Worm (Caenorhabditis elegans): ENCODE results near the gene C02B4.3.

Gene C02B4.3

ce11 chrX:12663537-12663936, 3.9 kb upstream of the C02B4.3 start, which contains the start of gene nlp-76:
Gene nlp-76 (minus strand): TSS chrX:12663903.
- TF ChIP-seq pha-4 (tag; optimal IDR thresholded peaks at IDR 0.05): no peak
- no peak for TF ChIP-seq drap-1 (GFP tag; optimal IDR thresholded peaks at IDR 0.05)
- peak; percentile 53 for TF ChIP-seq ces-1 (GFP tag; optimal IDR thresholded peaks at IDR 0.05)
- no peak for TF ChIP-seq M03D4.4 (tag; optimal IDR thresholded peaks at IDR 0.05)
- no peak for TF ChIP-seq nhr-237 (tag; optimal IDR thresholded peaks at IDR 0.05)

DNA sequence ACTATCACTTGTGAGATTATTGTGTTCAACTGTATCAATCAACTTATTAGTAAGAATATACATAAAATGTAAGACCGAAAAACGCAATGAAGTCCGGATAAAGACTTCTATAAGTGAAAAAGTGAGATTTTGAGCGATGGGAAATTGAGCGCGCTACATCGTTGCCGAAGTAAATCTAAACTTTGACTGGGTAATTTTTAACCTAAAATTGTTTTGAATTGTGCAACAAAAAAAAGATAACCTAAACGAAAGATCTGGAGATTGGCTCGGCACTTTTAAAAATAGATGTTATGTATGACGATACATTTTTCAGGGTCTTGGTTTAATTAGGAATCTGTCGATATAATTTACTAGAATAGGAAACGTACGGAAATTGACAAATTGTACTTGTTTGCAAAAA, 3.5 kb upstream of the C02B4.3 start:
- no peak for TF ChIP-seq tbx-8 (GFP tag; optimal IDR thresholded peaks at IDR 0.05)

DNA sequence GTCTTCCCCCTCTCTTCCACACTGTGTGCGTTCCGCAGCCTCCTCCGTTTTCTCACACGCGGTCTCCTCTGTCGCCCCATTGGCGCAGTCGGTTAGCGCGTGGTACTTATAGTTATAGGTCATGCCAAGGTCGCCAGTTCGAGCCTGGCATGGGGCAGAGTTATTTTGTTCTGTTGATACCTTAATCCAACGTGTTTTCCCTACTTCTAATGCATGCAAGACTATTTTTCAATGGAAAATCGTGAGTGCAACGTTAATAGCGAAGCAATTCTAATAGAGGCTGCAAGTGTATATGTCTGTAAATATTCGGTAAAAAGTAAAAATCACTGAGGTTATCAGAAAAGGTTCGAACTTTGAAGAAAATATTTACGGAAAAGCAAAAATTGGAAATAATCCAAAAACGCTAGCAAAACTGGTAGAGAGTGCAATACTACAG, 1.5 kb upstream of the C02B4.3 start:
- peak; percentile 90 for TF ChIP-seq ceh-83 (GFP tag; optimal IDR thresholded peaks at IDR 0.05)
- TF ChIP-seq nhr-2 (tag; optimal IDR thresholded peaks at IDR 0.05): no peak
- TF ChIP-seq M03D4.4 (tag; optimal IDR thresholded peaks at IDR 0.05): peak; percentile 88
- TF ChIP-seq pha-4 (tag; optimal IDR thresholded peaks at IDR 0.05): peak; percentile 53
- TF ChIP-seq unc-39 (tag; optimal IDR thresholded peaks at IDR 0.05): no peak
- peak; percentile 92 for TF ChIP-seq sptf-1 (tag; optimal IDR thresholded peaks at IDR 0.05)
- no peak for TF ChIP-seq nhr-12 (tag; optimal IDR thresholded peaks at IDR 0.05)
- no peak for TF ChIP-seq mab-5 (tag; optimal IDR thresholded peaks at IDR 0.05)
- no peak for TF ChIP-seq snpc-4 (tag; optimal IDR thresholded peaks at IDR 0.05)
- TF ChIP-seq hlh-1 (tag; optimal IDR thresholded peaks at IDR 0.05): no peak
- TF ChIP-seq lin-13 (tag; optimal IDR thresholded peaks at IDR 0.05): peak; percentile 18
- no peak for TF ChIP-seq nhr-237 (tag; optimal IDR thresholded peaks at IDR 0.05)
- peak; percentile 77 for TF ChIP-seq tbx-8 (GFP tag; optimal IDR thresholded peaks at IDR 0.05)
- peak; percentile 82 for TF ChIP-seq sem-2 (GFP tag; optimal IDR thresholded peaks at IDR 0.05)
- no peak for TF ChIP-seq lsy-2 (tag; optimal IDR thresholded peaks at IDR 0.05)
- no peak for TF ChIP-seq zip-8 (tag; optimal IDR thresholded peaks at IDR 0.05)
- no peak for TF ChIP-seq blmp-1 (tag; optimal IDR thresholded peaks at IDR 0.05)
- TF ChIP-seq unc-62 (GFP tag; optimal IDR thresholded peaks at IDR 0.05): no peak
- TF ChIP-seq cnd-1 (tag; optimal IDR thresholded peaks at IDR 0.05): peak; percentile 89
- peak; percentile 81 for TF ChIP-seq ceh-43 (GFP tag; optimal IDR thresholded peaks at IDR 0.05)
- TF ChIP-seq unc-120 (tag; optimal IDR thresholded peaks at IDR 0.05; ENCODE audit: poor library complexity, severe bottlenecking): peak; percentile 83
- TF ChIP-seq mep-1 (tag; optimal IDR thresholded peaks at IDR 0.05): peak; percentile 34
- peak; percentile 62 for TF ChIP-seq lin-32 (GFP tag; optimal IDR thresholded peaks at IDR 0.05)
- TF ChIP-seq elt-3 (tag; optimal IDR thresholded peaks at IDR 0.05): no peak
- peak; percentile 18 for TF ChIP-seq nhr-28 (tag; optimal IDR thresholded peaks at IDR 0.05)
- no peak for TF ChIP-seq ztf-11 (tag; optimal IDR thresholded peaks at IDR 0.05)
- no peak for TF ChIP-seq nhr-76 (tag; optimal IDR thresholded peaks at IDR 0.05)
- peak; percentile 74 for TF ChIP-seq flh-1 (GFP tag; optimal IDR thresholded peaks at IDR 0.05)
- peak; percentile 92 for TF ChIP-seq mls-2 (tag; optimal IDR thresholded peaks at IDR 0.05)
- no peak for TF ChIP-seq ceh-39 (tag; optimal IDR thresholded peaks at IDR 0.05)
- TF ChIP-seq bed-3 (GFP tag; optimal IDR thresholded peaks at IDR 0.05): peak; percentile 76
- TF ChIP-seq elt-1 (tag; optimal IDR thresholded peaks at IDR 0.05; ENCODE audit: borderline replicate concordance, insufficient read depth): no peak
- TF ChIP-seq drap-1 (GFP tag; optimal IDR thresholded peaks at IDR 0.05): peak; percentile 91
- TF ChIP-seq ces-1 (GFP tag; optimal IDR thresholded peaks at IDR 0.05): peak; percentile 2
- peak; percentile 83 for TF ChIP-seq ham-2 (GFP tag; optimal IDR thresholded peaks at IDR 0.05)

ce11 chrX:12656420-12657033, 3.1 kb downstream of the C02B4.3 start:
- TF ChIP-seq ham-2 (GFP tag; optimal IDR thresholded peaks at IDR 0.05) (peak; percentile 26), ztf-11 (tag; optimal IDR thresholded peaks at IDR 0.05) (no peak), mab-5 (tag; optimal IDR thresholded peaks at IDR 0.05) (no peak), blmp-1 (tag; optimal IDR thresholded peaks at IDR 0.05) (peak; percentile 79), cnd-1 (tag; optimal IDR thresholded peaks at IDR 0.05) (no peak), zip-8 (tag; optimal IDR thresholded peaks at IDR 0.05) (no peak), nhr-76 (tag; optimal IDR thresholded peaks at IDR 0.05) (no peak)
